Worm (Caenorhabditis elegans): ENCODE measurements around the gene ZK892.3.

ce11 chrII:9980077-9980631, 21.5 kb upstream of the ZK892.3 start, which contains the start of gene ZK892.6:
- TF ChIP-seq tbx-37 (GFP tag; conservative IDR thresholded peaks at IDR 0.05) (no peak), sea-1 (GFP tag; conservative IDR thresholded peaks at IDR 0.05) (no peak), aly-1 (tag; optimal IDR thresholded peaks at IDR 0.05) (no peak), scrt-1 (GFP tag; IDR thresholded peaks at IDR 0.05) (no peak), F13C5.2 (tag; optimal IDR thresholded peaks at IDR 0.05) (no peak), ets-7 (tag; optimal IDR thresholded peaks at IDR 0.05) (no peak), ama-1 (optimal IDR thresholded peaks at IDR 0.05) (no peak), ceh-36 (tag; optimal IDR thresholded peaks at IDR 0.05) (no peak), hnd-1 (tag; optimal IDR thresholded peaks at IDR 0.05) (no peak), ceh-13 (GFP tag; optimal IDR thresholded peaks at IDR 0.05) (no peak), hmg-4 (GFP tag; optimal IDR thresholded peaks at IDR 0.05) (no peak), B0310.2 (tag; optimal IDR thresholded peaks at IDR 0.05) (no peak), flt-1 (GFP tag; IDR thresholded peaks at IDR 0.05) (no peak), tra-4 (tag; optimal IDR thresholded peaks at IDR 0.05) (no peak)
